Worm (Caenorhabditis elegans) whole organism, L1 larva: ENCODE data around the gene srw-124.

ENCODE experiments used
- F16B12.6 ChIP-seq: fragments of 150-350 bp; optimal IDR thresholded peaks from 2 replicates; lab custom pipeline; 2014; ENCODE audit warnings: missing biosample characterization, missing genetic modification characterization
- Y116A8C.19 ChIP-seq: sonication (generic microtip); optimal IDR thresholded peaks from 2 replicates; lab custom pipeline; 2016; ENCODE audit warnings: missing compliant biosample characterization, missing genetic modification characterization, borderline replicate concordance
- aha-1 ChIP-seq: fragments of 150-350 bp; optimal IDR thresholded peaks from 2 replicates; lab custom pipeline; 2014; ENCODE audit warnings: missing biosample characterization, missing genetic modification characterization
- aly-2 ChIP-seq: fragments of 150-350 bp; optimal IDR thresholded peaks from 2 replicates; lab custom pipeline; 2014; ENCODE audit warnings: missing biosample characterization, missing genetic modification characterization
- ama-1 ChIP-seq: fragments of 150-350 bp; optimal IDR thresholded peaks from 2 replicates; lab custom pipeline; 2014
- ceh-63 ChIP-seq: fragments of 200-800 bp; sonication (Bioruptor generic); optimal IDR thresholded peaks from 2 replicates; lab custom pipeline; 2018; ENCODE audit warnings: mild to moderate bottlenecking, missing genetic modification characterization, missing compliant biosample characterization
- ceh-82 ChIP-seq, 3 experiments: fragments of 150-350 bp in 1 of 3; sonication (generic microtip) in 2 of 3; optimal IDR thresholded peaks; 2 replicates each; lab custom pipeline; 2014 to 2017; ENCODE audit warnings: missing biosample characterization in 3 of 3, missing genetic modification characterization in 3 of 3
- ceh-88 ChIP-seq: fragments of 200-800 bp; sonication (Bioruptor generic); IDR thresholded peaks from 2 replicates; pipeline ENCODE4 v1.3.6; 2022; ENCODE audit warnings: missing genetic modification characterization, missing compliant biosample characterization
- ceh-90 ChIP-seq: sonication (generic microtip); optimal IDR thresholded peaks from 2 replicates; lab custom pipeline; 2016; ENCODE audit warnings: missing genetic modification characterization, missing compliant biosample characterization
- dpl-1 ChIP-seq, 3 experiments: fragments of 150-350 bp in 2 of 3; sonication (generic microtip) in 1 of 3; optimal IDR thresholded peaks; 2 replicates each; lab custom pipeline; 2014 to 2017; ENCODE audit warnings: missing biosample characterization in 3 of 3, missing genetic modification characterization in 3 of 3, missing genetic modification reagents in 3 of 3
- dsc-1 ChIP-seq: sonication (generic microtip); optimal IDR thresholded peaks from 2 replicates; lab custom pipeline; 2016; ENCODE audit warnings: mild to moderate bottlenecking, missing genetic modification characterization, missing compliant biosample characterization
- efl-1 ChIP-seq, 4 experiments: fragments of 150-350 bp; optimal IDR thresholded peaks in 3 of 4; peaks in 1 of 4; 1 replicate in 1 of 4; 2 replicates in 3 of 4; lab custom pipeline; 2014; ENCODE audit warnings: missing biosample characterization in 2 of 4, missing genetic modification characterization in 2 of 4, missing genetic modification reagents in 2 of 4
- efl-3 ChIP-seq: fragments of 200-800 bp; sonication (Bioruptor generic); optimal IDR thresholded peaks from 2 replicates; lab custom pipeline; 2018; ENCODE audit warnings: mild to moderate bottlenecking, missing genetic modification characterization, missing compliant biosample characterization
- elt-3 ChIP-seq, 6 experiments: fragments of 150-350 bp in 1 of 6; sonication (generic microtip); optimal IDR thresholded peaks; 2 replicates each; lab custom pipeline; 2017 to 2018; ENCODE audit warnings: missing biosample characterization in 6 of 6, missing genetic modification characterization in 6 of 6, inconsistent platforms in 1 of 6
- fkh-10 ChIP-seq: sonication (generic microtip); optimal IDR thresholded peaks from 2 replicates; lab custom pipeline; 2017; ENCODE audit warnings: missing biosample characterization, missing genetic modification reagents, missing genetic modification characterization
- fkh-4 ChIP-seq: sonication (generic microtip); optimal IDR thresholded peaks from 2 replicates; lab custom pipeline; 2016; ENCODE audit warnings: missing compliant biosample characterization, missing genetic modification characterization, borderline replicate concordance
- fkh-8 ChIP-seq: sonication (generic microtip); optimal IDR thresholded peaks from 2 replicates; lab custom pipeline; 2016; ENCODE audit warnings: mild to moderate bottlenecking, missing genetic modification characterization, missing compliant biosample characterization
- grh-1 ChIP-seq: fragments of 200-800 bp; sonication (Bioruptor generic); IDR thresholded peaks from 2 replicates; pipeline ENCODE4 v1.3.6; 2022; ENCODE audit warnings: missing genetic modification reagents, missing genetic modification characterization, missing compliant biosample characterization
- hlh-17 ChIP-seq: fragments of 200-800 bp; sonication (Bioruptor generic); optimal IDR thresholded peaks from 2 replicates; lab custom pipeline; 2018; ENCODE audit warnings: missing genetic modification characterization, mild to moderate bottlenecking, missing compliant biosample characterization, moderate library complexity, borderline replicate concordance
- hlh-4 ChIP-seq: sonication (generic microtip); optimal IDR thresholded peaks from 2 replicates; lab custom pipeline; 2016; ENCODE audit warnings: mild to moderate bottlenecking, missing genetic modification characterization, missing compliant biosample characterization
- jun-1 ChIP-seq: fragments of 150-350 bp; optimal IDR thresholded peaks from 2 replicates; lab custom pipeline; 2014; ENCODE audit warnings: missing biosample characterization, missing genetic modification reagents, missing genetic modification characterization
- lin-13 ChIP-seq: fragments of 150-350 bp; optimal IDR thresholded peaks from 2 replicates; lab custom pipeline; 2014; ENCODE audit warnings: missing biosample characterization, missing genetic modification reagents, missing genetic modification characterization
- lin-15B ChIP-seq: fragments of 150-350 bp; sonication (generic microtip); optimal IDR thresholded peaks from 3 replicates; lab custom pipeline; 2014; ENCODE audit warnings: missing biosample characterization, missing genetic modification characterization
- lin-39 ChIP-seq: fragments of 150-350 bp; optimal IDR thresholded peaks from 2 replicates; lab custom pipeline; 2014; ENCODE audit warnings: missing biosample characterization, missing genetic modification reagents, missing genetic modification characterization
- lsy-2 ChIP-seq, 2 experiments: fragments of 150-350 bp; optimal IDR thresholded peaks; 2 replicates each; lab custom pipeline; 2014; ENCODE audit warnings: missing biosample characterization in 2 of 2, missing genetic modification characterization in 2 of 2
- mab-9 ChIP-seq: fragments of 200-800 bp; sonication (Bioruptor generic); IDR thresholded peaks from 2 replicates; pipeline ENCODE4 v1.3.6; 2022; ENCODE audit warnings: missing genetic modification reagents, missing genetic modification characterization, missing compliant biosample characterization
- mep-1 ChIP-seq: fragments of 150-350 bp; optimal IDR thresholded peaks from 2 replicates; lab custom pipeline; 2014; ENCODE audit warnings: missing biosample characterization, missing genetic modification characterization
- nhr-20 ChIP-seq: sonication (generic microtip); optimal IDR thresholded peaks from 2 replicates; lab custom pipeline; 2016; ENCODE audit warnings: mild to moderate bottlenecking, missing genetic modification characterization, missing compliant biosample characterization
- nhr-237 ChIP-seq: fragments of 150-350 bp; optimal IDR thresholded peaks from 2 replicates; lab custom pipeline; 2014; ENCODE audit warnings: missing biosample characterization, missing genetic modification characterization
- nhr-76 ChIP-seq: sonication (generic microtip); optimal IDR thresholded peaks from 2 replicates; lab custom pipeline; 2017; ENCODE audit warnings: missing biosample characterization, missing genetic modification characterization
- nhr-84 ChIP-seq: sonication (generic microtip); optimal IDR thresholded peaks from 2 replicates; lab custom pipeline; 2017; ENCODE audit warnings: missing biosample characterization, missing genetic modification characterization
- nhr-90 ChIP-seq: sonication (generic microtip); optimal IDR thresholded peaks from 2 replicates; lab custom pipeline; 2016; ENCODE audit warnings: mild to moderate bottlenecking, missing genetic modification characterization, missing compliant biosample characterization; ENCODE audit not compliant: poor library complexity
- pag-3 ChIP-seq: sonication (generic microtip); optimal IDR thresholded peaks from 2 replicates; lab custom pipeline; 2017; ENCODE audit warnings: missing genetic modification characterization, mild to moderate bottlenecking, missing compliant biosample characterization, antibody characterized with exemption, borderline replicate concordance; ENCODE audit not compliant: insufficient read depth
- snpc-4 ChIP-seq: fragments of 150-350 bp; optimal IDR thresholded peaks from 2 replicates; lab custom pipeline; 2014; ENCODE audit warnings: missing biosample characterization, missing genetic modification characterization
- sptf-1 ChIP-seq: fragments of 150-350 bp; optimal IDR thresholded peaks from 2 replicates; lab custom pipeline; 2014; ENCODE audit warnings: missing biosample characterization, missing genetic modification characterization
- swsn-7 ChIP-seq: sonication (generic microtip); optimal IDR thresholded peaks from 2 replicates; lab custom pipeline; 2016; ENCODE audit warnings: missing genetic modification characterization, missing compliant biosample characterization
- tbx-2 ChIP-seq: sonication (generic microtip); optimal IDR thresholded peaks from 2 replicates; lab custom pipeline; 2016; ENCODE audit warnings: missing genetic modification characterization, missing compliant biosample characterization
- tlp-1 ChIP-seq: fragments of 150-350 bp; optimal IDR thresholded peaks from 2 replicates; lab custom pipeline; 2014; ENCODE audit warnings: missing biosample characterization, missing genetic modification characterization
- unc-30 ChIP-seq: sonication (generic microtip); optimal IDR thresholded peaks from 2 replicates; lab custom pipeline; 2017; ENCODE audit warnings: missing biosample characterization, missing genetic modification characterization
- zag-1 ChIP-seq: fragments of 150-350 bp; optimal IDR thresholded peaks from 2 replicates; lab custom pipeline; 2014; ENCODE audit warnings: missing biosample characterization, missing genetic modification characterization
- zip-4 ChIP-seq: fragments of 200-800 bp; sonication (Bioruptor generic); optimal IDR thresholded peaks from 2 replicates; lab custom pipeline; 2018; ENCODE audit warnings: mild to moderate bottlenecking, missing genetic modification characterization, moderate library complexity, missing compliant biosample characterization

srw-124 gene

ce11 chrV:2996105-2996504, 19.7 kb downstream of the srw-124 start, which contains the start of gene srw-120:
Gene srw-120 (minus strand): TSS chrV:2996205.
- no peak for TF ChIP-seq tlp-1 (tag; lab: Kevin White, UChicago)
- no peak for TF ChIP-seq elt-3 (tag; optimal IDR thresholded peaks at IDR 0.05; lab: Kevin White, UChicago)

DNA sequence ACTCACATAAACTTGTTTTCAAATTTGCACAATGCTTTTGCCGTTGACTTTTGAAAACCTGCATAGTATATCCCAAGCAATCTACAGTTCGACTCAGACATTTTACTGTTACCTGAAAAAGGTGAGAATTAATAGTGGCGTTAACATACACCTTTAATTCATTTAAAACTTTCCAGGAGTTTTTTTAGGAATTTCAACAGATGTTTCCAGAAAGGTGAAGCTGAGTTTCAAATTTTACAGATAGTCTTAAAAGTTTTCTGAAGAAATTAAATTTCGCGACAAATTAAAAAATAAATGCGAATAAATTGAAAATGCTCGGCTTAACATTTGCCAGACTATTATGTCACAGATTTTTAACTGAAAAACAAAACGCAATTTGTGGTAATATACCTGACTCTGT, 23.3 kb downstream of the srw-124 start, which contains the start of gene srw-119:
srw-119 (minus strand) TSS at position 101 of the 400 bp plus-strand sequence.
- TF ChIP-seq lin-39 (tag; lab: Kevin White, UChicago) (no peak), nhr-237 (tag; lab: Kevin White, UChicago) (no peak), zag-1 (no peak), ama-1 (no peak), hlh-17 (GFP tag; lab: Kevin White, UChicago) (no peak), unc-30 (no peak), dpl-1 (GFP tag; optimal IDR thresholded peaks at IDR 0.05; lab: Kevin White, UChicago) (no peak), zip-4 (GFP tag; lab: Kevin White, UChicago) (no peak), efl-3 (GFP tag; lab: Kevin White, UChicago) (no peak), lin-13 (GFP tag; lab: Kevin White, UChicago) (no peak), tlp-1 (tag; lab: Kevin White, UChicago) (no peak), efl-1 (optimal IDR thresholded peaks at IDR 0.05; lab: Kevin White, UChicago) (no peak), efl-1 (GFP tag; optimal IDR thresholded peaks at IDR 0.05 in 1 of 2; lab: Kevin White, UChicago) (no peak), snpc-4 (tag; lab: Kevin White, UChicago) (no peak), nhr-90 (tag; lab: Kevin White, UChicago) (no peak), elt-3 (tag; optimal IDR thresholded peaks at IDR 0.05; lab: Kevin White, UChicago) (no peak)

ce11 chrV:3005964-3006363, 29.6 kb downstream of the srw-124 start, which contains the start of gene srw-112:
Gene srw-112 (minus strand): TSS chrV:3006064.
- TF ChIP-seq lsy-2 (tag; optimal IDR thresholded peaks at IDR 0.05; lab: Kevin White, UChicago) (no peak), fkh-8 (tag; lab: Kevin White, UChicago) (peak; percentile 0)
- TF ChIP-seq, all 84 proteins: peak for 1

ce11 chrV:3010468-3010867, 34.1 kb downstream of the srw-124 start, which contains the start of gene srw-136:
Gene srw-136 (minus strand): TSS chrV:3010568.
- TF ChIP-seq F16B12.6 (no peak), lin-15B (tag; lab: Kevin White, UChicago) (no peak), dsc-1 (no peak), ceh-63 (no peak), tlp-1 (tag; lab: Kevin White, UChicago) (no peak), dpl-1 (GFP tag; optimal IDR thresholded peaks at IDR 0.05; lab: Kevin White, UChicago) (no peak), Y116A8C.19 (tag; lab: Kevin White, UChicago) (no peak), ceh-82 (tag; optimal IDR thresholded peaks at IDR 0.05; lab: Kevin White, UChicago) (no peak), fkh-4 (tag; lab: Kevin White, UChicago) (no peak), lin-13 (GFP tag; lab: Kevin White, UChicago) (no peak), lsy-2 (tag; optimal IDR thresholded peaks at IDR 0.05; lab: Kevin White, UChicago) (no peak), mab-9 (no peak), ceh-90 (tag; lab: Kevin White, UChicago) (no peak), nhr-84 (tag; lab: Kevin White, UChicago) (no peak), sptf-1 (no peak)

DNA sequence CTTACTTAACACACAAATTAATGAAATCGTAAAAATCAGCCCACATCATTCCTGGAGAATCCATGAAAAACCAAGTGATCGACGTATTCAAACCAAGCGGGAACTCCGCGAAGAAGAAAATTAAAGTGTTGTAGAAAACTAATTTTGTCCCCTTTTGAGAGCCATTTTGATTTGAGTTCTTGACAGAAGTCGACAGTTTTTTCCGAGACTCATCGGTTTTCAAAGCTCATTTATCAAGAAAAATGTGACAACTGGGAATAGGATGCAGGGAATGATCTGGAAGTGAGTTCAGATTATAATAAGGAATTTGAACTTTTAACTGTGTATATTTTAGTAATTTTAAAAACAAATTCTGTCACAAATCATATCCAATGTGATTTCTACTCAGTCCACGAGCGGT, 35.0 kb downstream of the srw-124 start, which contains the start of gene srw-135:
srw-135 (minus strand) TSS at position 101 of the 400 bp plus-strand sequence.
- TF ChIP-seq pag-3 (tag; lab: Kevin White, UChicago), result no peak
- TF ChIP-seq ceh-88, result no peak
- TF ChIP-seq hlh-4 (tag; lab: Kevin White, UChicago), result no peak
- TF ChIP-seq nhr-76 (tag; lab: Kevin White, UChicago), result no peak
- TF ChIP-seq mep-1 (tag; lab: Kevin White, UChicago), result no peak
- TF ChIP-seq aha-1 (tag; lab: Kevin White, UChicago), result no peak
- no peak for TF ChIP-seq jun-1 (tag; lab: Kevin White, UChicago)
- no peak for TF ChIP-seq lin-39 (tag; lab: Kevin White, UChicago)
- no peak for TF ChIP-seq tbx-2 (tag; lab: Kevin White, UChicago)
- TF ChIP-seq aly-2 (tag; lab: Kevin White, UChicago), result no peak
- no peak for TF ChIP-seq dsc-1
- TF ChIP-seq nhr-237 (tag; lab: Kevin White, UChicago), result no peak
- no peak for TF ChIP-seq nhr-20 (tag; lab: Kevin White, UChicago)
- no peak for TF ChIP-seq fkh-10 (GFP tag; lab: Kevin White, UChicago)
- TF ChIP-seq swsn-7, result no peak
- TF ChIP-seq grh-1 (GFP tag; lab: Robert Waterston, UW), result no peak
- TF ChIP-seq, all 84 proteins: peak for 0
